Fruit fly (Drosophila melanogaster) whole organism, embryonic: ENCODE measurements around the gene Mob3.

Experiments
- Adf1 ChIP-seq: fragments of 200-800 bp; sonication (Bioruptor generic); IDR thresholded peaks from 2 replicates; pipeline ENCODE4 v1.3.6; 2022; ENCODE audit warnings: missing biosample characterization, missing genetic modification characterization
- Awh ChIP-seq: fragments of 200-800 bp; sonication (Bioruptor generic); IDR thresholded peaks from 2 replicates; pipeline ENCODE4, ENCODE4 v1.3.6; 2022; ENCODE audit warnings: missing biosample characterization, missing genetic modification characterization
- BtbVII ChIP-seq: fragments of 200-800 bp; sonication (Bioruptor generic); optimal IDR thresholded peaks from 3 replicates; lab custom pipeline; 2017; ENCODE audit warnings: missing biosample characterization, mild to moderate bottlenecking, missing genetic modification characterization
- CG13287 ChIP-seq: fragments of 200-800 bp; sonication (Bioruptor generic); IDR thresholded peaks from 2 replicates; pipeline ENCODE4 v1.3.6; 2022; ENCODE audit warnings: missing biosample characterization, missing genetic modification characterization; ENCODE audit not compliant: partially characterized antibody
- CG15601 ChIP-seq: fragments of 200-800 bp; sonication (Bioruptor generic); optimal IDR thresholded peaks from 3 replicates; lab custom pipeline; 2019; ENCODE audit warnings: missing biosample characterization, mild to moderate bottlenecking, missing genetic modification characterization, moderate library complexity
- CG15696 ChIP-seq: fragments of 200-800 bp; sonication (Bioruptor generic); optimal IDR thresholded peaks from 2 replicates; lab custom pipeline; 2019; ENCODE audit warnings: missing biosample characterization, mild to moderate bottlenecking, missing genetic modification characterization, moderate library complexity
- CG17361 ChIP-seq: fragments of 200-800 bp; sonication (Bioruptor generic); IDR thresholded peaks from 3 replicates; pipeline ENCODE4 v1.3.6; 2022; ENCODE audit warnings: missing biosample characterization, missing genetic modification characterization
- CG2116 ChIP-seq: fragments of 200-800 bp; sonication (Bioruptor generic); optimal IDR thresholded peaks from 3 replicates; lab custom pipeline; 2018; ENCODE audit warnings: missing biosample characterization, mild to moderate bottlenecking, missing genetic modification characterization
- CG31441 ChIP-seq: fragments of 200-800 bp; sonication (Bioruptor generic); IDR thresholded peaks from 2 replicates; pipeline ENCODE4 v1.3.6; 2022; ENCODE audit warnings: missing biosample characterization, missing genetic modification characterization
- CG3995 ChIP-seq: fragments of 200-800 bp; sonication (Bioruptor generic); optimal IDR thresholded peaks from 3 replicates; lab custom pipeline; 2016; ENCODE audit warnings: missing biosample characterization, missing genetic modification characterization
- CG7745 ChIP-seq: fragments of 200-800 bp; sonication (Bioruptor generic); optimal IDR thresholded peaks from 2 replicates; lab custom pipeline; 2018; ENCODE audit warnings: missing biosample characterization, mild to moderate bottlenecking, missing genetic modification characterization, moderate library complexity
- CG7786 ChIP-seq: fragments of 200-800 bp; sonication (Bioruptor generic); optimal IDR thresholded peaks from 2 replicates; lab custom pipeline; 2016; ENCODE audit warnings: missing biosample characterization, missing genetic modification characterization
- CG8290 ChIP-seq, 3 experiments: fragments of 200-800 bp; sonication (Bioruptor generic); optimal IDR thresholded peaks; 2 replicates each; lab custom pipeline; 2016 to 2019; ENCODE audit warnings: missing biosample characterization in 3 of 3, missing genetic modification characterization in 3 of 3, mild to moderate bottlenecking in 2 of 3, moderate library complexity in 1 of 3
- CG9609 ChIP-seq: fragments of 200-800 bp; sonication (Bioruptor generic); optimal IDR thresholded peaks from 3 replicates; lab custom pipeline; 2016; ENCODE audit warnings: missing biosample characterization, missing genetic modification characterization
- CG9797 ChIP-seq: fragments of 200-800 bp; sonication (Bioruptor generic); optimal IDR thresholded peaks from 3 replicates; lab custom pipeline; 2018; ENCODE audit warnings: missing biosample characterization, mild to moderate bottlenecking, missing genetic modification characterization
- Hsf ChIP-seq: fragments of 200-800 bp; sonication (Bioruptor generic); optimal IDR thresholded peaks from 3 replicates; lab custom pipeline; 2016; ENCODE audit warnings: missing biosample characterization, missing genetic modification characterization
- Lhr ChIP-seq: fragments of 200-800 bp; sonication (Bioruptor generic); optimal IDR thresholded peaks from 3 replicates; lab custom pipeline; 2017; ENCODE audit warnings: mild to moderate bottlenecking, missing biosample characterization, missing genetic modification reagents, missing genetic modification characterization
- Mad ChIP-seq: fragments of 200-800 bp; sonication (Bioruptor generic); optimal IDR thresholded peaks from 2 replicates; lab custom pipeline; 2016; ENCODE audit warnings: missing biosample characterization, missing genetic modification characterization
- Neu2 ChIP-seq: fragments of 200-800 bp; sonication (Bioruptor generic); optimal IDR thresholded peaks from 3 replicates; lab custom pipeline; 2016; ENCODE audit warnings: missing biosample characterization, missing genetic modification characterization, borderline replicate concordance
- Ptx1 ChIP-seq: fragments of 200-800 bp; sonication (Bioruptor generic); IDR thresholded peaks from 2 replicates; pipeline ENCODE4 v1.3.6; 2022; ENCODE audit warnings: missing biosample characterization, missing genetic modification characterization
- Usf ChIP-seq: fragments of 200-800 bp; sonication (Bioruptor generic); optimal IDR thresholded peaks from 2 replicates; lab custom pipeline; 2017; ENCODE audit warnings: missing genotype, missing biosample characterization, missing genetic modification characterization
- YL-1 ChIP-seq: fragments of 200-800 bp; sonication (Bioruptor generic); optimal IDR thresholded peaks from 3 replicates; lab custom pipeline; 2017; ENCODE audit warnings: missing biosample characterization, mild to moderate bottlenecking, missing genetic modification characterization
- al ChIP-seq: fragments of 200-800 bp; sonication (Bioruptor generic); IDR thresholded peaks from 2 replicates; pipeline ENCODE4 v1.3.6; 2022; ENCODE audit warnings: missing biosample characterization, missing genetic modification characterization
- amos ChIP-seq: fragments of 200-800 bp; sonication (Bioruptor generic); IDR thresholded peaks from 2 replicates; pipeline ENCODE4 v1.3.6; 2022; ENCODE audit warnings: missing biosample characterization, missing genetic modification characterization; ENCODE audit not compliant: partially characterized antibody
- crc ChIP-seq: fragments of 200-800 bp; sonication (Bioruptor generic); optimal IDR thresholded peaks from 2 replicates; lab custom pipeline; 2016; ENCODE audit warnings: missing biosample characterization, missing genetic modification characterization
- danr ChIP-seq: fragments of 200-800 bp; sonication (Bioruptor generic); IDR thresholded peaks from 2 replicates; pipeline ENCODE4 v1.3.6; 2022; ENCODE audit warnings: missing biosample characterization, missing genetic modification characterization
- disco-r ChIP-seq: fragments of 200-800 bp; sonication (Bioruptor generic); optimal IDR thresholded peaks from 2 replicates; lab custom pipeline; 2016; ENCODE audit warnings: missing biosample characterization, missing genetic modification characterization
- fd96Cb ChIP-seq: fragments of 200-800 bp; sonication (Bioruptor generic); optimal IDR thresholded peaks from 2 replicates; lab custom pipeline; 2018; ENCODE audit warnings: missing biosample characterization, mild to moderate bottlenecking, missing genetic modification characterization, moderate library complexity
- gfzf ChIP-seq: fragments of 200-800 bp; sonication (Bioruptor generic); optimal IDR thresholded peaks from 2 replicates; lab custom pipeline; 2016; ENCODE audit warnings: missing biosample characterization, mild to moderate bottlenecking, missing genetic modification characterization, moderate library complexity
- hbn ChIP-seq: fragments of 200-800 bp; sonication (Bioruptor generic); IDR thresholded peaks from 2 replicates; pipeline ENCODE4 v1.3.6; 2022; ENCODE audit warnings: missing biosample characterization, missing genetic modification characterization; ENCODE audit not compliant: partially characterized antibody
- inv ChIP-seq: fragments of 200-800 bp; sonication (Bioruptor generic); IDR thresholded peaks from 2 replicates; pipeline ENCODE4 v1.3.6; 2022; ENCODE audit warnings: missing biosample characterization, missing genetic modification characterization; ENCODE audit not compliant: partially characterized antibody
- knrl ChIP-seq: fragments of 200-800 bp; sonication (Bioruptor generic); IDR thresholded peaks from 3 replicates; pipeline ENCODE4 v1.3.6; 2022; ENCODE audit warnings: missing biosample characterization, missing genetic modification characterization; ENCODE audit not compliant: partially characterized antibody
- lilli ChIP-seq: fragments of 200-800 bp; sonication (Bioruptor generic); optimal IDR thresholded peaks from 3 replicates; lab custom pipeline; 2016; ENCODE audit warnings: missing biosample characterization, missing genetic modification characterization
- lov ChIP-seq, 2 experiments: fragments of 200-800 bp in 1 of 2; fragments of >200 bp in 1 of 2; sonication (Bioruptor generic) in 1 of 2; IDR thresholded peaks in 1 of 2; optimal IDR thresholded peaks in 1 of 2; 2 replicates in 1 of 2; 3 replicates in 1 of 2; pipeline versions ENCODE4 v1.3.6 to Lab custom; 2017 to 2022; ENCODE audit warnings: missing biosample characterization in 1 of 2, missing genetic modification characterization in 1 of 2
- p53 ChIP-seq: fragments of 200-800 bp; sonication (Bioruptor generic); optimal IDR thresholded peaks from 2 replicates; lab custom pipeline; 2016; ENCODE audit warnings: missing biosample characterization, missing genetic modification characterization
- phol ChIP-seq: fragments of 200-800 bp; sonication (Bioruptor generic); optimal IDR thresholded peaks from 3 replicates; lab custom pipeline; 2018; ENCODE audit warnings: missing biosample characterization, mild to moderate bottlenecking, missing genetic modification characterization, moderate library complexity
- pnt ChIP-seq: fragments of 200-800 bp; sonication (Bioruptor generic); optimal IDR thresholded peaks from 3 replicates; lab custom pipeline; 2016; ENCODE audit warnings: missing biosample characterization, missing genetic modification characterization
- pzg ChIP-seq: fragments of 200-800 bp; sonication (Bioruptor generic); optimal IDR thresholded peaks from 3 replicates; lab custom pipeline; 2018; ENCODE audit warnings: missing biosample characterization, mild to moderate bottlenecking, missing genetic modification characterization, moderate library complexity
- ranshi ChIP-seq: fragments of 200-800 bp; sonication (Bioruptor generic); IDR thresholded peaks from 2 replicates; pipeline ENCODE4 v1.3.6; 2022; ENCODE audit warnings: missing biosample characterization, missing genetic modification characterization
- salm ChIP-seq: fragments of 200-800 bp; sonication (Bioruptor generic); optimal IDR thresholded peaks from 2 replicates; lab custom pipeline; 2018; ENCODE audit warnings: missing biosample characterization, mild to moderate bottlenecking, missing genetic modification characterization
- scrt ChIP-seq: fragments of 200-800 bp; sonication (Bioruptor generic); optimal IDR thresholded peaks from 2 replicates; lab custom pipeline; 2018; ENCODE audit warnings: missing biosample characterization, mild to moderate bottlenecking, missing genetic modification characterization, moderate library complexity
- sd ChIP-seq: fragments of 200-800 bp; sonication (Bioruptor generic); optimal IDR thresholded peaks from 3 replicates; lab custom pipeline; 2018; ENCODE audit warnings: missing biosample characterization, mild to moderate bottlenecking, missing genetic modification characterization, moderate library complexity
- sens ChIP-seq: fragments of 200-800 bp; sonication (Bioruptor generic); peaks from one replicate; lab custom pipeline; 2016; ENCODE audit warnings: missing biosample characterization, missing genetic modification characterization
- seq ChIP-seq: fragments of 200-800 bp; sonication (Bioruptor generic); IDR thresholded peaks from 2 replicates; pipeline ENCODE4 v1.3.6; 2022; ENCODE audit warnings: missing biosample characterization, missing genetic modification characterization
- sqz ChIP-seq: fragments of 200-800 bp; sonication (Bioruptor generic); optimal IDR thresholded peaks from 3 replicates; lab custom pipeline; 2018; ENCODE audit warnings: missing biosample characterization, mild to moderate bottlenecking, missing genetic modification characterization
- tap ChIP-seq: fragments of 200-800 bp; optimal IDR thresholded peaks from 3 replicates; lab custom pipeline; 2019; ENCODE audit warnings: missing biosample characterization, mild to moderate bottlenecking, missing genetic modification characterization, moderate library complexity
- tna ChIP-seq: fragments of 200-800 bp; sonication (Bioruptor generic); IDR thresholded peaks from 2 replicates; pipeline ENCODE4 v1.3.6; 2022; ENCODE audit warnings: missing biosample characterization, missing genetic modification characterization; ENCODE audit not compliant: partially characterized antibody
- tup ChIP-seq: fragments of 200-800 bp; sonication (Bioruptor generic); optimal IDR thresholded peaks from 2 replicates; lab custom pipeline; 2016; ENCODE audit warnings: missing biosample characterization, mild to moderate bottlenecking, missing genetic modification characterization, moderate library complexity
- vnd ChIP-seq: fragments of 200-800 bp; sonication (Bioruptor generic); IDR thresholded peaks from 3 replicates; pipeline ENCODE4 v1.3.6; 2022; ENCODE audit warnings: missing biosample characterization, missing genetic modification characterization; ENCODE audit not compliant: partially characterized antibody

Gene Mob3

DNA sequence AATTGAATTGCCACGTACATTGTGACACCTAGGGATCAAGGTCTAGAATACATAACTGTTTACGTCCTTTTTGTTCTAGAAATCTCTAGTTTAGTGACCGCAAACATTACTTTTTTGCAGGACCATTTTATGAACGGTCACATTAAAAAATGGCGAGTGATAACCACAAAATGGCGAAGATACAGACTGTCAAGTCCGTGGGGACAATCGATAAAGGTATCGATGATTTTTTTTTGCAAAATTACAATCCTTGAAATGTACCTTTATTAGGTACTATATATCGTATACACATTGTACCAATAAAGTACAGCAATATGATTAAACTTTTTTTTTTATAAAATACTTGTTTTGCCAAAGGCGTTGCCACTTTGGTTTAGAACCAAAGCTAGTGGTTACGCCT, 34.7 kb upstream of the Mob3 start (continued):
- TF ChIP-seq al (no peak), tna (GFP tag; lab: Robert Waterston, UW) (peak; percentile 46; the same call in 1 of the 2 replicates), scrt (GFP tag; lab: Kevin White, UChicago) (no peak), CG31441 (GFP tag; lab: Robert Waterston, UW) (no peak), pnt (GFP tag; lab: Kevin White, UChicago) (no peak), pzg (peak; percentile 13), CG3995 (no peak), YL-1 (GFP tag; lab: Kevin White, UChicago) (no peak), Lhr (GFP tag; lab: Kevin White, UChicago) (peak; percentile 32), crc (GFP tag; lab: Kevin White, UChicago) (no peak), p53 (GFP tag; lab: Kevin White, UChicago) (no peak), hbn (0 out of 2 replicates have a peak, but pooled peaks have one; percentile 30), Mad (GFP tag; lab: Kevin White, UChicago) (no peak), tap (no peak), CG2116 (GFP tag; lab: Kevin White, UChicago) (peak; percentile 24), CG8290 (GFP tag; optimal IDR thresholded peaks at IDR 0.05; lab: Kevin White, UChicago) (peak; percentile 81), CG8290 (tag; optimal IDR thresholded peaks at IDR 0.05; lab: Kevin White, UChicago) (peak; percentile 25 to 72), ranshi (GFP tag; lab: Robert Waterston, UW) (no peak), tup (GFP tag; lab: Kevin White, UChicago) (no peak), CG7786 (GFP tag; lab: Kevin White, UChicago) (no peak), lilli (no peak), CG15601 (tag; lab: Kevin White, UChicago) (no peak), Usf (GFP tag; lab: Kevin White, UChicago) (no peak), CG17361 (0 out of 3 replicates have a peak, but pooled peaks have one; percentile 10), sens (GFP tag; lab: Kevin White, UChicago) (peak; percentile 41), knrl (GFP tag; lab: Robert Waterston, UW) (peak; percentile 42; the same call in 1 of the 3 replicates), fd96Cb (tag; lab: Kevin White, UChicago) (no peak), seq (GFP tag; lab: Robert Waterston, UW) (peak; percentile 25; the same call in 1 of the 2 replicates), Awh (GFP tag; lab: Robert Waterston, UW) (no peak), CG13287 (GFP tag; lab: Robert Waterston, UW) (peak; percentile 64), inv (GFP tag; lab: Robert Waterston, UW) (peak; percentile 37; the same call in 1 of the 2 replicates), danr (GFP tag; lab: Robert Waterston, UW) (no peak), phol (tag; lab: Kevin White, UChicago) (peak; percentile 99), Adf1 (GFP tag; lab: Robert Waterston, UW) (no peak), salm (tag; lab: Kevin White, UChicago) (no peak), Hsf (GFP tag; lab: Kevin White, UChicago) (no peak), CG7745 (tag; lab: Kevin White, UChicago) (no peak), gfzf (GFP tag; lab: Kevin White, UChicago) (peak; percentile 41), BtbVII (GFP tag; lab: Kevin White, UChicago) (no peak), CG9797 (GFP tag; lab: Kevin White, UChicago) (peak; percentile 28), amos (GFP tag; lab: Robert Waterston, UW) (no peak; the same call in 1 of the 2 replicates), CG15696 (tag; lab: Kevin White, UChicago) (no peak), CG9609 (GFP tag; lab: Kevin White, UChicago) (no peak), Neu2 (GFP tag; lab: Kevin White, UChicago) (peak; percentile 96), sqz (GFP tag; lab: Kevin White, UChicago) (peak; percentile 40), lov (optimal IDR thresholded peaks at IDR 0.05; lab: Kevin White, UChicago) (no peak), lov (GFP tag; IDR thresholded peaks at IDR 0.05; lab: Robert Waterston, UW) (no peak), vnd (peak; percentile 44; the same call in 2 of the 3 replicates), Ptx1 (no peak), disco-r (GFP tag; lab: Kevin White, UChicago) (no peak), sd (tag; lab: Kevin White, UChicago) (no peak)
